Worm (Caenorhabditis elegans) whole organism, L3 larva: ENCODE results near the gene tkt-1.

Experiments
- daf-12 ChIP-seq: fragments of 150-350 bp; optimal IDR thresholded peaks from 2 replicates; lab custom pipeline; 2014; ENCODE audit warnings: missing biosample characterization, missing genetic modification reagents, missing genetic modification characterization
- elt-1 ChIP-seq: fragments of 150-350 bp; optimal IDR thresholded peaks from 2 replicates; lab custom pipeline; 2014; ENCODE audit warnings: missing biosample characterization, missing genetic modification characterization
- fkh-2 ChIP-seq: fragments of 150-350 bp; optimal IDR thresholded peaks from 2 replicates; lab custom pipeline; 2014; ENCODE audit warnings: missing biosample characterization, missing genetic modification reagents, missing genetic modification characterization
- mdl-1 ChIP-seq: fragments of 150-350 bp; optimal IDR thresholded peaks from 2 replicates; lab custom pipeline; 2014; ENCODE audit warnings: missing biosample characterization, missing genetic modification characterization
- mml-1 ChIP-seq: fragments of 150-350 bp; sonication (generic microtip); optimal IDR thresholded peaks from 3 replicates; lab custom pipeline; 2014; ENCODE audit warnings: missing biosample characterization, missing genetic modification characterization
- nhr-237 ChIP-seq: fragments of 150-350 bp; optimal IDR thresholded peaks from 2 replicates; lab custom pipeline; 2014; ENCODE audit warnings: missing biosample characterization, missing genetic modification characterization
- nhr-67 ChIP-seq: fragments of 150-350 bp; optimal IDR thresholded peaks from 2 replicates; lab custom pipeline; 2014; ENCODE audit warnings: missing biosample characterization, missing genetic modification characterization
- nhr-77 ChIP-seq: fragments of 150-350 bp; optimal IDR thresholded peaks from 2 replicates; lab custom pipeline; 2014; ENCODE audit warnings: missing biosample characterization, missing genetic modification characterization
- pha-4 ChIP-seq: fragments of 150-350 bp; optimal IDR thresholded peaks from 2 replicates; lab custom pipeline; 2014; ENCODE audit warnings: missing biosample characterization, missing genetic modification reagents, missing genetic modification characterization
- pqm-1 ChIP-seq: fragments of 150-350 bp; optimal IDR thresholded peaks from 2 replicates; lab custom pipeline; 2017; ENCODE audit warnings: missing biosample characterization, missing genetic modification characterization, inconsistent platforms
- snpc-4 ChIP-seq: fragments of 150-350 bp; optimal IDR thresholded peaks from 2 replicates; lab custom pipeline; 2014; ENCODE audit warnings: missing biosample characterization, missing genetic modification characterization
- ztf-11 ChIP-seq: fragments of 150-350 bp; optimal IDR thresholded peaks from 2 replicates; lab custom pipeline; 2014; ENCODE audit warnings: missing biosample characterization, missing genetic modification characterization

- TF ChIP-seq mml-1 (tag; lab: Kevin White, UChicago) (no peak), nhr-237 (no peak), nhr-67 (no peak), daf-12 (tag; lab: Kevin White, UChicago) (no peak), snpc-4 (peak; percentile 29), mdl-1 (tag; lab: Kevin White, UChicago) (no peak), elt-1 (no peak), ztf-11 (no peak), pqm-1 (tag; lab: Kevin White, UChicago) (no peak), nhr-77 (no peak), fkh-2 (no peak), pha-4 (tag; lab: Kevin White, UChicago) (no peak)
Observed at ce11 chrIV:10197317-10197867, 46.0 kb upstream of the tkt-1 start, which contains the start of gene gon-4.
